Fruit fly (Drosophila melanogaster) whole organism, embryonic: ENCODE results near the gene Dhc62B.

ENCODE experiments used
- CG10654 ChIP-seq: fragments of 200-800 bp; sonication (Bioruptor generic); optimal IDR thresholded peaks from 2 replicates; lab custom pipeline; 2016; ENCODE audit warnings: missing biosample characterization, missing genetic modification characterization
- CG12104 ChIP-seq: fragments of 200-800 bp; sonication (Bioruptor generic); optimal IDR thresholded peaks from 3 replicates; lab custom pipeline; 2016; ENCODE audit warnings: missing biosample characterization, missing genetic modification characterization
- CG12769 ChIP-seq: fragments of 200-800 bp; sonication (Bioruptor generic); optimal IDR thresholded peaks from 2 replicates; lab custom pipeline; 2019; ENCODE audit warnings: missing biosample characterization, mild to moderate bottlenecking, missing genetic modification characterization, moderate library complexity
- CG13775 ChIP-seq: fragments of 200-800 bp; sonication (Bioruptor generic); optimal IDR thresholded peaks from 3 replicates; lab custom pipeline; 2017; ENCODE audit warnings: missing biosample characterization, mild to moderate bottlenecking, missing genetic modification characterization
- CG15011 ChIP-seq: fragments of 200-800 bp; sonication (Bioruptor generic); optimal IDR thresholded peaks from 3 replicates; lab custom pipeline; 2018; ENCODE audit warnings: missing biosample characterization, mild to moderate bottlenecking, missing genetic modification characterization
- CG1603 ChIP-seq: fragments of 200-800 bp; sonication (Bioruptor generic); optimal IDR thresholded peaks from 2 replicates; lab custom pipeline; 2019; ENCODE audit warnings: missing biosample characterization, mild to moderate bottlenecking, missing genetic modification characterization, moderate library complexity
- CG17568 ChIP-seq: fragments of 200-800 bp; sonication (Bioruptor generic); optimal IDR thresholded peaks from 2 replicates; lab custom pipeline; 2018; ENCODE audit warnings: missing biosample characterization, mild to moderate bottlenecking, missing genetic modification characterization, moderate library complexity
- CG18262 ChIP-seq: fragments of 200-800 bp; optimal IDR thresholded peaks from 3 replicates; lab custom pipeline; 2019; ENCODE audit warnings: missing biosample characterization, mild to moderate bottlenecking, missing genetic modification characterization, moderate library complexity
- CG18599 ChIP-seq: fragments of 200-800 bp; sonication (Bioruptor generic); optimal IDR thresholded peaks from 3 replicates; lab custom pipeline; 2017; ENCODE audit warnings: missing biosample characterization, missing genetic modification characterization, mild to moderate bottlenecking, moderate library complexity, missing genetic modification reagents
- CG18619 ChIP-seq: fragments of 200-800 bp; sonication (Bioruptor generic); optimal IDR thresholded peaks from 3 replicates; lab custom pipeline; 2017; ENCODE audit warnings: missing biosample characterization, mild to moderate bottlenecking, missing genetic modification characterization
- CG2202 ChIP-seq: fragments of 200-800 bp; sonication (Bioruptor generic); optimal IDR thresholded peaks from 2 replicates; lab custom pipeline; 2018; ENCODE audit warnings: missing biosample characterization, mild to moderate bottlenecking, missing genetic modification characterization
- CG3281 ChIP-seq: fragments of 200-800 bp; sonication (Bioruptor generic); optimal IDR thresholded peaks from 3 replicates; lab custom pipeline; 2017; ENCODE audit warnings: missing biosample characterization, mild to moderate bottlenecking, missing genetic modification characterization
- CG33557 ChIP-seq: fragments of 200-800 bp; sonication (Bioruptor generic); optimal IDR thresholded peaks from 2 replicates; lab custom pipeline; 2019; ENCODE audit warnings: missing biosample characterization, mild to moderate bottlenecking, missing genetic modification characterization, moderate library complexity
- CG3407 ChIP-seq: fragments of 200-800 bp; sonication (Bioruptor generic); optimal IDR thresholded peaks from 2 replicates; lab custom pipeline; 2018; ENCODE audit warnings: missing biosample characterization, mild to moderate bottlenecking, missing genetic modification characterization
- CG4328 ChIP-seq: fragments of 200-800 bp; sonication (Bioruptor generic); optimal IDR thresholded peaks from 3 replicates; lab custom pipeline; 2017; ENCODE audit warnings: missing biosample characterization, missing genetic modification reagents, missing genetic modification characterization
- CG6765 ChIP-seq: fragments of 200-800 bp; sonication (Bioruptor generic); optimal IDR thresholded peaks from 3 replicates; lab custom pipeline; 2017; ENCODE audit warnings: missing biosample characterization, mild to moderate bottlenecking, missing genetic modification characterization
- CG6813 ChIP-seq: fragments of 200-800 bp; sonication (Bioruptor generic); optimal IDR thresholded peaks from 2 replicates; lab custom pipeline; 2017; ENCODE audit warnings: missing biosample characterization, missing genetic modification characterization, mild to moderate bottlenecking, moderate library complexity, missing genetic modification reagents
- CG6854 ChIP-seq: fragments of 200-800 bp; sonication (Bioruptor generic); optimal IDR thresholded peaks from 3 replicates; lab custom pipeline; 2017; ENCODE audit warnings: missing biosample characterization, mild to moderate bottlenecking, missing genetic modification characterization
- CG9727 ChIP-seq: fragments of 200-800 bp; sonication (Bioruptor generic); optimal IDR thresholded peaks from 3 replicates; lab custom pipeline; 2017; ENCODE audit warnings: missing biosample characterization, mild to moderate bottlenecking, missing genetic modification characterization
- CrebB ChIP-seq: fragments of 200-800 bp; sonication (Bioruptor generic); optimal IDR thresholded peaks from 3 replicates; lab custom pipeline; 2018; ENCODE audit warnings: missing biosample characterization, mild to moderate bottlenecking, missing genetic modification characterization
- Deaf1 ChIP-seq: fragments of 200-800 bp; optimal IDR thresholded peaks from 3 replicates; lab custom pipeline; 2019; ENCODE audit warnings: missing biosample characterization, mild to moderate bottlenecking, missing genetic modification characterization, moderate library complexity
- Fer1 ChIP-seq: fragments of 200-800 bp; sonication (Bioruptor generic); optimal IDR thresholded peaks from 2 replicates; lab custom pipeline; 2017; ENCODE audit warnings: missing biosample characterization, mild to moderate bottlenecking, missing genetic modification characterization
- HmgD ChIP-seq: fragments of 200-800 bp; sonication (Bioruptor generic); optimal IDR thresholded peaks from 3 replicates; lab custom pipeline; 2016; ENCODE audit warnings: missing biosample characterization, missing genetic modification characterization
- Kr ChIP-seq: fragments of 200-800 bp; sonication (Bioruptor generic); optimal IDR thresholded peaks from 2 replicates; lab custom pipeline; 2017; ENCODE audit warnings: missing biosample characterization, mild to moderate bottlenecking, missing genetic modification characterization
- Med ChIP-seq: fragments of 200-800 bp; sonication (Bioruptor generic); peaks from one replicate; lab custom pipeline; 2016; ENCODE audit warnings: missing biosample characterization, missing genetic modification characterization, mild to moderate bottlenecking, inconsistent platforms, moderate library complexity
- Poxn ChIP-seq: fragments of 200-800 bp; sonication (Bioruptor generic); IDR thresholded peaks from 2 replicates; pipeline ENCODE4 v1.3.6; 2022; ENCODE audit warnings: missing biosample characterization, missing genetic modification characterization
- Trl ChIP-seq, 3 experiments: fragments of >200 bp in 2 of 3; fragments of 200-800 bp in 1 of 3; sonication (Bioruptor generic) in 1 of 3; optimal IDR thresholded peaks; 2 replicates in 1 of 3; 3 replicates in 2 of 3; lab custom pipeline; 2016 to 2017; ENCODE audit warnings: missing biosample characterization in 1 of 3, missing genetic modification characterization in 1 of 3
- Vsx1 ChIP-seq: fragments of 200-800 bp; sonication (Bioruptor generic); optimal IDR thresholded peaks from 2 replicates; lab custom pipeline; 2017; ENCODE audit warnings: missing biosample characterization, mild to moderate bottlenecking, missing genetic modification characterization, missing genetic modification reagents
- ac ChIP-seq: fragments of 200-800 bp; sonication (Bioruptor generic); optimal IDR thresholded peaks from 3 replicates; lab custom pipeline; 2017; ENCODE audit warnings: missing biosample characterization, mild to moderate bottlenecking, missing genetic modification characterization
- aop ChIP-seq: fragments of 200-800 bp; sonication (Bioruptor generic); IDR thresholded peaks from 2 replicates; pipeline ENCODE4 v1.3.6; 2022; ENCODE audit warnings: missing biosample characterization, missing genetic modification characterization
- caup ChIP-seq: fragments of 200-800 bp; sonication (Bioruptor generic); optimal IDR thresholded peaks from 3 replicates; lab custom pipeline; 2017; ENCODE audit warnings: missing biosample characterization, mild to moderate bottlenecking, missing genetic modification characterization, moderate library complexity; ENCODE audit not compliant: severe bottlenecking
- dimm ChIP-seq: fragments of 200-800 bp; sonication (Bioruptor generic); IDR thresholded peaks from 2 replicates; pipeline ENCODE4 v1.3.6; 2022; ENCODE audit warnings: missing biosample characterization, missing genetic modification characterization
- dmrt11E ChIP-seq: fragments of 200-800 bp; sonication (Bioruptor generic); optimal IDR thresholded peaks from 3 replicates; lab custom pipeline; 2018; ENCODE audit warnings: missing biosample characterization, mild to moderate bottlenecking, missing genetic modification characterization, moderate library complexity
- gem ChIP-seq: fragments of 200-800 bp; sonication (Bioruptor generic); optimal IDR thresholded peaks from 2 replicates; lab custom pipeline; 2019; ENCODE audit warnings: missing biosample characterization, mild to moderate bottlenecking, missing genetic modification characterization, moderate library complexity
- grn ChIP-seq: fragments of 200-800 bp; sonication (Bioruptor generic); optimal IDR thresholded peaks from 3 replicates; lab custom pipeline; 2017; ENCODE audit warnings: missing biosample characterization, missing genetic modification characterization
- gsb-n ChIP-seq: fragments of 200-800 bp; sonication (Bioruptor generic); optimal IDR thresholded peaks from 3 replicates; lab custom pipeline; 2018; ENCODE audit warnings: missing biosample characterization, mild to moderate bottlenecking, missing genetic modification characterization
- gt ChIP-seq: fragments of 200-800 bp; sonication (Bioruptor generic); IDR thresholded peaks from 2 replicates; pipeline ENCODE4 v1.3.6; 2022; ENCODE audit warnings: missing biosample characterization, missing genetic modification characterization
- ken ChIP-seq: fragments of 200-800 bp; sonication (Bioruptor generic); IDR thresholded peaks from 3 replicates; pipeline ENCODE4 v1.3.6; 2022; ENCODE audit warnings: missing biosample characterization, missing genetic modification characterization
- onecut ChIP-seq: fragments of 200-800 bp; sonication (Bioruptor generic); IDR thresholded peaks from 2 replicates; pipeline ENCODE4 v1.3.6; 2022; ENCODE audit warnings: missing biosample characterization, missing genetic modification characterization
- pan ChIP-seq, 4 experiments: fragments of >200 bp in 3 of 4; fragments of 200-800 bp in 1 of 4; sonication (Bioruptor generic) in 1 of 4; optimal IDR thresholded peaks in 3 of 4; IDR thresholded peaks in 1 of 4; 2 replicates each; pipeline versions ENCODE4 v1.3.6 to Lab custom; 2017 to 2022; ENCODE audit warnings: missing biosample characterization in 2 of 4, missing genetic modification characterization in 2 of 4, mixed read lengths in 1 of 4
- ranshi ChIP-seq: fragments of 200-800 bp; sonication (Bioruptor generic); IDR thresholded peaks from 2 replicates; pipeline ENCODE4 v1.3.6; 2022; ENCODE audit warnings: missing biosample characterization, missing genetic modification characterization
- salm ChIP-seq: fragments of 200-800 bp; sonication (Bioruptor generic); optimal IDR thresholded peaks from 2 replicates; lab custom pipeline; 2018; ENCODE audit warnings: missing biosample characterization, mild to moderate bottlenecking, missing genetic modification characterization
- sc ChIP-seq, 3 experiments: fragments of >200 bp in 2 of 3; fragments of 200-800 bp in 1 of 3; sonication (Bioruptor generic) in 1 of 3; optimal IDR thresholded peaks; 2 replicates in 2 of 3; 3 replicates in 1 of 3; lab custom pipeline; 2017; ENCODE audit warnings: mild to moderate bottlenecking in 1 of 3, missing biosample characterization in 1 of 3, missing genetic modification characterization in 1 of 3, missing genetic modification reagents in 1 of 3
- shn ChIP-seq: fragments of 200-800 bp; sonication (Bioruptor generic); optimal IDR thresholded peaks from 3 replicates; lab custom pipeline; 2016; ENCODE audit warnings: missing biosample characterization, missing genetic modification characterization
- sr ChIP-seq: fragments of 200-800 bp; sonication (Bioruptor generic); IDR thresholded peaks from 3 replicates; pipeline ENCODE4 v1.3.6; 2022; ENCODE audit warnings: missing biosample characterization, missing genetic modification characterization
- sug ChIP-seq: fragments of 200-800 bp; optimal IDR thresholded peaks from 2 replicates; lab custom pipeline; 2019; ENCODE audit warnings: missing biosample characterization, mild to moderate bottlenecking, missing genetic modification characterization, moderate library complexity
- tio ChIP-seq: fragments of 200-800 bp; sonication (Bioruptor generic); optimal IDR thresholded peaks from 2 replicates; lab custom pipeline; 2017; ENCODE audit warnings: missing biosample characterization, missing genetic modification characterization, inconsistent platforms
- twi ChIP-seq: fragments of 200-800 bp; optimal IDR thresholded peaks from 2 replicates; lab custom pipeline; 2019; ENCODE audit warnings: missing biosample characterization, mild to moderate bottlenecking, missing genetic modification characterization, moderate library complexity

Dhc62B gene

DNA sequence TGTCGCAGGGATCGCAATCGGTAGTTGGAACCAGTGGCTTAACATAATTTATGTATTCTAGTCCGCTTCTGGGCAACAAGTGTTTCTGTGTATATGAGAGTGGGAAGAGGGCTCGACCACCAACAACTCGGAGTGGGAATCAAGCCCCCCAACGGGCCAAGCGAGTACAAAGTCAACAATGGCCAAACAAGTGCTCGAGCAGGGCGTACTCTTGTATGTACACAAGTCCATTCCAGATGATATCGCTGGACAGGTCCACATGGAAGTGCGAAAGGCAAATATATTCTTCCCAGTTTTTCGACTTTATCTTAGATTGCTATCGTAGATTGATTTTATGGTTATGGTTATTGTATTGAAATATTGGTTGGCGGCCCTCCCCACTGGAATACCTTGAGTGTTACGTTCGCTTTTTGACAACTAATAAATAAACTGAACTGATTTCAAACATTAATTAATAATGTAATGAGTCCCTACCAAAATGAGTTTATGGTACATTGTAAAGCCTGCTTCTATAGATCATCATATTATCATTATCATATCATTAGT lies 28.9 kb downstream of the Dhc62B start (continued):
- TF ChIP-seq sr (GFP tag; lab: Robert Waterston, UW) (peak; percentile 17; the same call in 1 of the 3 replicates), CG18262 (tag; lab: Kevin White, UChicago) (peak; percentile 14), gsb-n (tag; lab: Kevin White, UChicago) (peak; percentile 31), CG6854 (GFP tag; lab: Kevin White, UChicago) (peak; percentile 21), Med (peak; percentile 58), aop (GFP tag; lab: Robert Waterston, UW) (no peak), CG4328 (GFP tag; lab: Kevin White, UChicago) (peak; percentile 31), sc (optimal IDR thresholded peaks at IDR 0.05; lab: Kevin White, UChicago) (no peak), sc (GFP tag; optimal IDR thresholded peaks at IDR 0.05; lab: Kevin White, UChicago) (peak; percentile 15), HmgD (GFP tag; lab: Kevin White, UChicago) (no peak), CG12769 (tag; lab: Kevin White, UChicago) (peak; percentile 52), salm (tag; lab: Kevin White, UChicago) (peak; percentile 9), shn (GFP tag; lab: Kevin White, UChicago) (no peak), CG2202 (tag; lab: Kevin White, UChicago) (peak; percentile 51), gt (GFP tag; lab: Robert Waterston, UW) (no peak), CG33557 (peak; percentile 59), CG10654 (GFP tag; lab: Kevin White, UChicago) (no peak), caup (GFP tag; lab: Kevin White, UChicago) (peak; percentile 27), Trl (optimal IDR thresholded peaks at IDR 0.05; lab: Kevin White, UChicago) (no peak), Trl (GFP tag; optimal IDR thresholded peaks at IDR 0.05; lab: Kevin White, UChicago) (peak; percentile 15), grn (GFP tag; lab: Kevin White, UChicago) (peak; percentile 95), ken (GFP tag; lab: Robert Waterston, UW) (0 out of 3 replicates have a peak, but pooled peaks have one; percentile 49), Deaf1 (tag; lab: Kevin White, UChicago) (no peak), sug (tag; lab: Kevin White, UChicago) (peak; percentile 98), Kr (GFP tag; lab: Kevin White, UChicago) (peak; percentile 67), CG15011 (peak; percentile 1), CG1603 (peak; percentile 34), gem (tag; lab: Kevin White, UChicago) (peak; percentile 3), dmrt11E (tag; lab: Kevin White, UChicago) (peak; percentile 22), CG3407 (GFP tag; lab: Kevin White, UChicago) (peak; percentile 11), CG13775 (GFP tag; lab: Kevin White, UChicago) (peak; percentile 1), CG18619 (GFP tag; lab: Kevin White, UChicago) (no peak), ranshi (GFP tag; lab: Robert Waterston, UW) (no peak), CG18599 (peak; percentile 42), CG17568 (GFP tag; lab: Kevin White, UChicago) (peak; percentile 27), CG3281 (GFP tag; lab: Kevin White, UChicago) (peak; percentile 21), pan (optimal IDR thresholded peaks at IDR 0.05; lab: Kevin White, UChicago) (no peak), pan (GFP tag; optimal IDR thresholded peaks at IDR 0.05 in 1 of 2, IDR thresholded peaks at IDR 0.05 in 1 of 2) (peak in 1 of 2 experiments; percentile 11), ac (GFP tag; lab: Kevin White, UChicago) (peak; percentile 13), CG6765 (GFP tag; lab: Kevin White, UChicago) (peak; percentile 2), Vsx1 (GFP tag; lab: Kevin White, UChicago) (no peak), twi (tag; lab: Kevin White, UChicago) (peak; percentile 35), CG12104 (GFP tag; lab: Kevin White, UChicago) (peak; percentile 28), Fer1 (peak; percentile 11), CG9727 (GFP tag; lab: Kevin White, UChicago) (peak; percentile 42), Poxn (GFP tag; lab: Robert Waterston, UW) (no peak), tio (GFP tag; lab: Kevin White, UChicago) (peak; percentile 16), onecut (GFP tag; lab: Robert Waterston, UW) (peak; percentile 16), dimm (GFP tag; lab: Robert Waterston, UW) (no peak), CrebB (no peak), CG6813 (GFP tag; lab: Kevin White, UChicago) (peak; percentile 69)
